Fruit fly (Drosophila melanogaster) whole organism, prepupa: ENCODE results near the gene CG14017.
A peak's percentile ranks its signal among the peaks of the same experiment; 100 is the strongest.

Experiments used
- CG10631 ChIP-seq: fragments of 200-800 bp; sonication (Bioruptor generic); optimal IDR thresholded peaks from 2 replicates; lab custom pipeline; 2016; ENCODE audit warnings: missing biosample characterization, missing genetic modification characterization
- CG10669 ChIP-seq: fragments of 200-800 bp; sonication (Bioruptor generic); optimal IDR thresholded peaks from 3 replicates; lab custom pipeline; 2018; ENCODE audit warnings: missing biosample characterization, mild to moderate bottlenecking, missing genetic modification characterization, moderate library complexity
- CG11294 ChIP-seq: fragments of 200-800 bp; sonication (Bioruptor generic); IDR thresholded peaks from 2 replicates; pipeline ENCODE4 v1.3.6; 2022; ENCODE audit warnings: missing biosample characterization, missing genetic modification characterization
- CG11762 ChIP-seq: fragments of 200-800 bp; sonication (Bioruptor generic); optimal IDR thresholded peaks from 3 replicates; lab custom pipeline; 2016; ENCODE audit warnings: missing biosample characterization, missing genetic modification characterization; ENCODE audit not compliant: insufficient read depth
- CG1621 ChIP-seq: fragments of 200-800 bp; sonication (Bioruptor generic); optimal IDR thresholded peaks from 3 replicates; lab custom pipeline; 2018; ENCODE audit warnings: missing biosample characterization, mild to moderate bottlenecking, missing genetic modification characterization
- CG3032 ChIP-seq: fragments of 200-800 bp; optimal IDR thresholded peaks from 2 replicates; lab custom pipeline; 2019; ENCODE audit warnings: missing biosample characterization, mild to moderate bottlenecking, missing genetic modification characterization, moderate library complexity
- CG31627 ChIP-seq: fragments of 200-800 bp; sonication (Bioruptor generic); optimal IDR thresholded peaks from 3 replicates; lab custom pipeline; 2016; ENCODE audit warnings: missing biosample characterization, missing genetic modification characterization
- CG32006 ChIP-seq: fragments of 200-800 bp; sonication (Bioruptor generic); optimal IDR thresholded peaks from 3 replicates; lab custom pipeline; 2017; ENCODE audit warnings: missing biosample characterization, mild to moderate bottlenecking, missing genetic modification characterization
- CG34406 ChIP-seq: fragments of 200-800 bp; sonication (Bioruptor generic); optimal IDR thresholded peaks from 3 replicates; lab custom pipeline; 2016; ENCODE audit warnings: missing biosample characterization, missing genetic modification characterization
- CG6163 ChIP-seq: fragments of 200-800 bp; sonication (Bioruptor generic); IDR thresholded peaks from 3 replicates; pipeline ENCODE4 v1.3.6; 2022; ENCODE audit warnings: missing biosample characterization, missing genetic modification characterization
- CG6792 ChIP-seq: fragments of 200-800 bp; sonication (Bioruptor generic); optimal IDR thresholded peaks from 3 replicates; lab custom pipeline; 2016; ENCODE audit warnings: missing biosample characterization, missing genetic modification characterization
- CG6808 ChIP-seq: fragments of 200-800 bp; sonication (Bioruptor generic); optimal IDR thresholded peaks from 3 replicates; lab custom pipeline; 2017; ENCODE audit warnings: missing biosample characterization, missing genetic modification characterization, mild to moderate bottlenecking, moderate library complexity, missing genetic modification reagents
- CG7368 ChIP-seq: fragments of 200-800 bp; sonication (Bioruptor generic); optimal IDR thresholded peaks from 3 replicates; lab custom pipeline; 2016; ENCODE audit warnings: missing biosample characterization, missing genetic modification characterization
- CG8119 ChIP-seq: fragments of 200-800 bp; sonication (Bioruptor generic); IDR thresholded peaks from 3 replicates; pipeline ENCODE4 v1.3.6; 2022; ENCODE audit warnings: missing biosample characterization, missing genetic modification characterization
- CG8319 ChIP-seq: fragments of 200-800 bp; sonication (Bioruptor generic); optimal IDR thresholded peaks from 3 replicates; lab custom pipeline; 2016; ENCODE audit warnings: missing biosample characterization, missing genetic modification characterization
- CG8632 ChIP-seq: fragments of 200-800 bp; sonication (Bioruptor generic); optimal IDR thresholded peaks from 3 replicates; lab custom pipeline; 2016; ENCODE audit warnings: missing biosample characterization, missing genetic modification characterization
- CG9139 ChIP-seq: fragments of 200-800 bp; sonication (Bioruptor generic); optimal IDR thresholded peaks from 3 replicates; lab custom pipeline; 2017; ENCODE audit warnings: missing biosample characterization, mild to moderate bottlenecking, missing genetic modification characterization
- Eip75B ChIP-seq: fragments of 200-800 bp; sonication (Bioruptor generic); optimal IDR thresholded peaks from 3 replicates; lab custom pipeline; 2016; ENCODE audit warnings: missing biosample characterization, missing genetic modification characterization
- Eip78C ChIP-seq: fragments of 200-800 bp; sonication (Bioruptor generic); peaks from one replicate; lab custom pipeline; 2016; ENCODE audit warnings: missing biosample characterization, missing genetic modification characterization
- Ets96B ChIP-seq: fragments of 200-800 bp; optimal IDR thresholded peaks from 2 replicates; lab custom pipeline; 2019; ENCODE audit warnings: missing biosample characterization, mild to moderate bottlenecking, missing genetic modification characterization, moderate library complexity
- Hr38 ChIP-seq: sonication (Bioruptor generic); optimal IDR thresholded peaks from 2 replicates; lab custom pipeline; 2016; ENCODE audit warnings: missing biosample characterization, missing genetic modification characterization
- Hr39 ChIP-seq: fragments of 200-800 bp; sonication (Bioruptor generic); optimal IDR thresholded peaks from 2 replicates; lab custom pipeline; 2016; ENCODE audit warnings: missing biosample characterization, missing genetic modification characterization
- Hr4 ChIP-seq: fragments of 200-800 bp; sonication (Bioruptor generic); optimal IDR thresholded peaks from 3 replicates; lab custom pipeline; 2016; ENCODE audit warnings: missing biosample characterization, missing genetic modification characterization
- Met ChIP-seq: fragments of 200-800 bp; sonication (Bioruptor generic); optimal IDR thresholded peaks from 3 replicates; lab custom pipeline; 2016; ENCODE audit warnings: missing biosample characterization, missing genetic modification characterization
- Smox ChIP-seq: fragments of 200-800 bp; sonication (Bioruptor generic); optimal IDR thresholded peaks from 3 replicates; lab custom pipeline; 2016; ENCODE audit warnings: missing biosample characterization, missing genetic modification characterization
- Sox102F ChIP-seq: fragments of 200-800 bp; sonication (Bioruptor generic); optimal IDR thresholded peaks from 2 replicates; lab custom pipeline; 2016; ENCODE audit warnings: missing biosample characterization, mild to moderate bottlenecking, missing genetic modification characterization
- Sox15 ChIP-seq: fragments of 200-800 bp; sonication (Bioruptor generic); optimal IDR thresholded peaks from 3 replicates; lab custom pipeline; 2016; ENCODE audit warnings: missing biosample characterization, missing genetic modification characterization
- achi ChIP-seq: fragments of 200-800 bp; sonication (Bioruptor generic); optimal IDR thresholded peaks from 3 replicates; lab custom pipeline; 2016; ENCODE audit warnings: missing biosample characterization, missing genetic modification characterization
- acj6 ChIP-seq: fragments of 200-800 bp; sonication (Bioruptor generic); optimal IDR thresholded peaks from 3 replicates; lab custom pipeline; 2016; ENCODE audit warnings: missing biosample characterization, missing genetic modification characterization
- cyc ChIP-seq: fragments of 200-800 bp; sonication (Bioruptor generic); optimal IDR thresholded peaks from 3 replicates; lab custom pipeline; 2016; ENCODE audit warnings: missing biosample characterization, missing genetic modification characterization
- dac ChIP-seq: fragments of 200-800 bp; sonication (Bioruptor generic); optimal IDR thresholded peaks from 2 replicates; lab custom pipeline; 2017; ENCODE audit warnings: missing biosample characterization, mild to moderate bottlenecking, missing genetic modification characterization
- dsx ChIP-seq: fragments of 200-800 bp; optimal IDR thresholded peaks from 3 replicates; lab custom pipeline; 2019; ENCODE audit warnings: missing biosample characterization, mild to moderate bottlenecking, missing genetic modification characterization, moderate library complexity; ENCODE audit not compliant: poor library complexity, severe bottlenecking
- eg ChIP-seq: fragments of 200-800 bp; sonication (Bioruptor generic); IDR thresholded peaks from 3 replicates; pipeline ENCODE4 v1.3.6; 2022; ENCODE audit warnings: missing biosample characterization, missing genetic modification characterization
- esn ChIP-seq: fragments of 200-800 bp; sonication (Bioruptor generic); optimal IDR thresholded peaks from 2 replicates; lab custom pipeline; 2016; ENCODE audit warnings: missing biosample characterization, mild to moderate bottlenecking, missing genetic modification characterization, moderate library complexity
- fd59A ChIP-seq: fragments of 200-800 bp; sonication (Bioruptor generic); optimal IDR thresholded peaks from 2 replicates; lab custom pipeline; 2017; ENCODE audit warnings: missing biosample characterization, mild to moderate bottlenecking, missing genetic modification characterization, missing genetic modification reagents
- fd85E ChIP-seq: fragments of 200-800 bp; sonication (Bioruptor generic); optimal IDR thresholded peaks from 3 replicates; lab custom pipeline; 2016; ENCODE audit warnings: missing biosample characterization, missing genetic modification characterization
- fkh ChIP-seq: fragments of 200-800 bp; sonication (Bioruptor generic); optimal IDR thresholded peaks from 3 replicates; lab custom pipeline; 2017; ENCODE audit warnings: missing biosample characterization, mild to moderate bottlenecking, missing genetic modification characterization, moderate library complexity
- lz ChIP-seq: fragments of 200-800 bp; sonication (Bioruptor generic); optimal IDR thresholded peaks from 3 replicates; lab custom pipeline; 2016; ENCODE audit warnings: missing biosample characterization, missing genetic modification characterization
- net ChIP-seq: fragments of 200-800 bp; sonication (Bioruptor generic); optimal IDR thresholded peaks from 3 replicates; lab custom pipeline; 2016; ENCODE audit warnings: missing biosample characterization, missing genetic modification characterization
- pdm3 ChIP-seq: fragments of 200-800 bp; sonication (Bioruptor generic); optimal IDR thresholded peaks from 3 replicates; lab custom pipeline; 2016; ENCODE audit warnings: missing biosample characterization, missing genetic modification characterization
- spab ChIP-seq: fragments of 200-800 bp; sonication (Bioruptor generic); optimal IDR thresholded peaks from 2 replicates; lab custom pipeline; 2017; ENCODE audit warnings: missing biosample characterization, mild to moderate bottlenecking, missing genetic modification characterization, missing genetic modification reagents
- svp ChIP-seq: fragments of 200-800 bp; sonication (Bioruptor generic); peaks from one replicate; lab custom pipeline; 2016; ENCODE audit warnings: missing biosample characterization, missing genetic modification characterization

CG14017 gene

dm6 chr2L:5507823-5508438 is 45.8 kb upstream of the CG14017 start:
- TF ChIP-seq dsx (peak; percentile 4), Smox (GFP tag; lab: Kevin White, UChicago) (peak; percentile 12), CG6808 (GFP tag; lab: Kevin White, UChicago) (peak; percentile 25), CG31627 (GFP tag; lab: Kevin White, UChicago) (no peak), pdm3 (no peak), cyc (GFP tag; lab: Kevin White, UChicago) (peak; percentile 11), Sox102F (GFP tag; lab: Kevin White, UChicago) (no peak), CG34406 (GFP tag; lab: Kevin White, UChicago) (no peak), CG10631 (GFP tag; lab: Kevin White, UChicago) (no peak), Eip78C (GFP tag; lab: Kevin White, UChicago) (peak; percentile 70), Hr4 (GFP tag; lab: Kevin White, UChicago) (no peak), net (GFP tag; lab: Kevin White, UChicago) (no peak), CG7368 (GFP tag; lab: Kevin White, UChicago) (peak; percentile 7), dac (GFP tag; lab: Kevin White, UChicago) (no peak), lz (GFP tag; lab: Kevin White, UChicago) (peak; percentile 27), CG3032 (tag; lab: Kevin White, UChicago) (no peak), CG6163 (GFP tag; lab: Robert Waterston, UW) (peak; percentile 47; the same call in 1 of the 3 replicates), CG11762 (GFP tag; lab: Kevin White, UChicago) (no peak), Hr39 (GFP tag; lab: Kevin White, UChicago) (peak; percentile 10), Met (GFP tag; lab: Kevin White, UChicago) (no peak), Eip75B (GFP tag; lab: Kevin White, UChicago) (peak; percentile 66), spab (GFP tag; lab: Kevin White, UChicago) (peak; percentile 1), fd59A (GFP tag; lab: Kevin White, UChicago) (peak; percentile 16), Ets96B (tag; lab: Kevin White, UChicago) (peak; percentile 39), CG10669 (GFP tag; lab: Kevin White, UChicago) (peak; percentile 28), eg (no peak), esn (GFP tag; lab: Kevin White, UChicago) (peak; percentile 20), svp (peak; percentile 78), CG8119 (GFP tag; lab: Robert Waterston, UW) (no peak)
- TF ChIP-seq, all 60 proteins: peak for 16

dm6 chr2L:5514946-5515345 is 38.8 kb upstream of the CG14017 start:
- TF ChIP-seq CG9139 (no peak), net (GFP tag; lab: Kevin White, UChicago) (no peak), CG1621 (tag; lab: Kevin White, UChicago) (no peak), CG6808 (GFP tag; lab: Kevin White, UChicago) (no peak), CG6792 (GFP tag; lab: Kevin White, UChicago) (no peak), fd85E (GFP tag; lab: Kevin White, UChicago) (no peak), CG10669 (GFP tag; lab: Kevin White, UChicago) (no peak), pdm3 (no peak), lz (GFP tag; lab: Kevin White, UChicago) (no peak), fkh (GFP tag; lab: Kevin White, UChicago) (no peak), Sox15 (no peak), CG6163 (GFP tag; lab: Robert Waterston, UW) (no peak), Eip75B (GFP tag; lab: Kevin White, UChicago) (no peak)

dm6 chr2L:5517393-5517792 is 36.3 kb upstream of the CG14017 start, which contains the start of gene CG14020:
Gene CG14020 (plus strand): TSS chr2L:5517737.
- no peak for TF ChIP-seq CG7368 (GFP tag; lab: Kevin White, UChicago)
- TF ChIP-seq svp = no peak
- no peak for TF ChIP-seq CG3032 (tag; lab: Kevin White, UChicago)
- TF ChIP-seq CG8632 = no peak
- no peak for TF ChIP-seq CG32006 (GFP tag; lab: Kevin White, UChicago)
- TF ChIP-seq CG11294 = no peak
- TF ChIP-seq net (GFP tag; lab: Kevin White, UChicago) = no peak
- no peak for TF ChIP-seq Met (GFP tag; lab: Kevin White, UChicago)
- TF ChIP-seq lz (GFP tag; lab: Kevin White, UChicago) = no peak
- no peak for TF ChIP-seq CG6163 (GFP tag; lab: Robert Waterston, UW)
- TF ChIP-seq achi (GFP tag; lab: Kevin White, UChicago) = no peak
- no peak for TF ChIP-seq Hr38 (GFP tag; lab: Kevin White, UChicago)
- TF ChIP-seq Sox15 = no peak
- no peak for TF ChIP-seq CG8319
- no peak for TF ChIP-seq Hr39 (GFP tag; lab: Kevin White, UChicago)
- no peak for TF ChIP-seq fd85E (GFP tag; lab: Kevin White, UChicago)
- no peak for TF ChIP-seq Sox102F (GFP tag; lab: Kevin White, UChicago)
- TF ChIP-seq acj6 (GFP tag; lab: Kevin White, UChicago) = no peak
- no peak for TF ChIP-seq esn (GFP tag; lab: Kevin White, UChicago)
- TF ChIP-seq CG34406 (GFP tag; lab: Kevin White, UChicago) = no peak
